Fruit fly (Drosophila melanogaster) whole organism, embryonic: ENCODE data around the gene Pex1.

Experiments used
- Adf1 ChIP-seq: fragments of 200-800 bp; sonication (Bioruptor generic); IDR thresholded peaks from 2 replicates; pipeline ENCODE4 v1.3.6; 2022; ENCODE audit warnings: missing biosample characterization, missing genetic modification characterization
- B-H2 ChIP-seq: fragments of 200-800 bp; sonication (Bioruptor generic); optimal IDR thresholded peaks from 2 replicates; lab custom pipeline; 2018; ENCODE audit warnings: missing biosample characterization, mild to moderate bottlenecking, missing genetic modification characterization
- CG1024 ChIP-seq: fragments of 200-800 bp; sonication (Bioruptor generic); IDR thresholded peaks from 2 replicates; pipeline ENCODE4 v1.3.6; 2022; ENCODE audit warnings: missing biosample characterization, missing genetic modification characterization
- CG10267 ChIP-seq: fragments of 200-800 bp; sonication (Bioruptor generic); optimal IDR thresholded peaks from 2 replicates; lab custom pipeline; 2018; ENCODE audit warnings: missing biosample characterization, mild to moderate bottlenecking, missing genetic modification characterization, moderate library complexity
- CG11093 ChIP-seq: fragments of 200-800 bp; sonication (Bioruptor generic); IDR thresholded peaks from 3 replicates; pipeline ENCODE4 v1.3.6; 2022; ENCODE audit warnings: missing biosample characterization, missing genetic modification characterization
- CG12659 ChIP-seq: fragments of 200-800 bp; sonication (Bioruptor generic); optimal IDR thresholded peaks from 3 replicates; lab custom pipeline; 2017; ENCODE audit warnings: mild to moderate bottlenecking, missing biosample characterization, missing genetic modification reagents, missing genetic modification characterization
- CG12942 ChIP-seq: fragments of 200-800 bp; sonication (Bioruptor generic); optimal IDR thresholded peaks from 3 replicates; lab custom pipeline; 2016; ENCODE audit warnings: missing biosample characterization, missing genetic modification characterization
- CG13624 ChIP-seq: fragments of 200-800 bp; sonication (Bioruptor generic); optimal IDR thresholded peaks from 2 replicates; lab custom pipeline; 2016; ENCODE audit warnings: missing biosample characterization, missing genetic modification characterization
- CG14710 ChIP-seq: fragments of 200-800 bp; sonication (Bioruptor generic); optimal IDR thresholded peaks from 3 replicates; lab custom pipeline; 2019; ENCODE audit warnings: missing biosample characterization, mild to moderate bottlenecking, missing genetic modification characterization, moderate library complexity
- CG15269 ChIP-seq: fragments of 200-800 bp; sonication (Bioruptor generic); optimal IDR thresholded peaks from 2 replicates; lab custom pipeline; 2018; ENCODE audit warnings: missing biosample characterization, mild to moderate bottlenecking, missing genetic modification characterization, moderate library complexity
- CG1529 ChIP-seq: fragments of 200-800 bp; sonication (Bioruptor generic); optimal IDR thresholded peaks from 3 replicates; lab custom pipeline; 2018; ENCODE audit warnings: missing biosample characterization, missing genetic modification characterization
- CG15514 ChIP-seq: fragments of 200-800 bp; sonication (Bioruptor generic); optimal IDR thresholded peaks from 3 replicates; lab custom pipeline; 2017; ENCODE audit warnings: missing biosample characterization, missing genetic modification characterization, mild to moderate bottlenecking, moderate library complexity, missing genetic modification reagents
- CG16779 ChIP-seq: fragments of 200-800 bp; sonication (Bioruptor generic); IDR thresholded peaks from 2 replicates; pipeline ENCODE4 v1.3.6; 2022; ENCODE audit warnings: missing biosample characterization, missing genetic modification characterization
- CG31441 ChIP-seq: fragments of 200-800 bp; sonication (Bioruptor generic); IDR thresholded peaks from 2 replicates; pipeline ENCODE4 v1.3.6; 2022; ENCODE audit warnings: missing biosample characterization, missing genetic modification characterization
- CG42726 ChIP-seq: fragments of 200-800 bp; sonication (Bioruptor generic); IDR thresholded peaks from 2 replicates; pipeline ENCODE4 v1.3.6; 2022; ENCODE audit warnings: missing biosample characterization, missing genetic modification characterization; ENCODE audit not compliant: partially characterized antibody
- CG4360 ChIP-seq: fragments of 200-800 bp; sonication (Bioruptor generic); IDR thresholded peaks from 2 replicates; pipeline ENCODE4 v1.3.6; 2022; ENCODE audit warnings: missing biosample characterization, missing genetic modification characterization
- CG7786 ChIP-seq: fragments of 200-800 bp; sonication (Bioruptor generic); optimal IDR thresholded peaks from 2 replicates; lab custom pipeline; 2016; ENCODE audit warnings: missing biosample characterization, missing genetic modification characterization
- CG7987 ChIP-seq: fragments of 200-800 bp; sonication (Bioruptor generic); optimal IDR thresholded peaks from 2 replicates; lab custom pipeline; 2018; ENCODE audit warnings: missing biosample characterization, mild to moderate bottlenecking, missing genetic modification characterization, moderate library complexity
- CG8478 ChIP-seq: fragments of >200 bp; optimal IDR thresholded peaks from 2 replicates; lab custom pipeline; 2018
- D ChIP-seq, 2 experiments: fragments of 200-800 bp in 1 of 2; fragments of >200 bp in 1 of 2; sonication (Bioruptor generic) in 1 of 2; optimal IDR thresholded peaks; 2 replicates in 1 of 2; 3 replicates in 1 of 2; lab custom pipeline; 2017; ENCODE audit warnings: mild to moderate bottlenecking in 1 of 2, missing biosample characterization in 1 of 2, missing genetic modification characterization in 1 of 2, missing genetic modification reagents in 1 of 2
- Dek ChIP-seq: fragments of 200-800 bp; sonication (Bioruptor generic); optimal IDR thresholded peaks from 3 replicates; lab custom pipeline; 2019; ENCODE audit warnings: missing biosample characterization, mild to moderate bottlenecking, missing genetic modification characterization, moderate library complexity
- Dfd ChIP-seq, 2 experiments: fragments of >200 bp; optimal IDR thresholded peaks; 2 replicates each; lab custom pipeline; 2017; ENCODE audit warnings: missing biosample characterization in 2 of 2, missing genetic modification characterization in 2 of 2
- Doc2 ChIP-seq: fragments of 200-800 bp; sonication (Bioruptor generic); IDR thresholded peaks from 2 replicates; pipeline ENCODE4 v1.3.6; 2022; ENCODE audit warnings: missing biosample characterization, missing genetic modification characterization
- MBD-R2 ChIP-seq: fragments of 200-800 bp; sonication (Bioruptor generic); IDR thresholded peaks from 2 replicates; pipeline ENCODE4 v1.3.6; 2022; ENCODE audit warnings: missing biosample characterization, missing genetic modification characterization
- Med ChIP-seq: fragments of 200-800 bp; sonication (Bioruptor generic); peaks from one replicate; lab custom pipeline; 2016; ENCODE audit warnings: missing biosample characterization, missing genetic modification characterization, mild to moderate bottlenecking, inconsistent platforms, moderate library complexity
- Scr ChIP-seq: fragments of 200-800 bp; sonication (Bioruptor generic); IDR thresholded peaks from 2 replicates; pipeline ENCODE4 v1.3.6; 2022; ENCODE audit warnings: missing biosample characterization, missing genetic modification characterization; ENCODE audit not compliant: partially characterized antibody
- YL-1 ChIP-seq: fragments of 200-800 bp; sonication (Bioruptor generic); optimal IDR thresholded peaks from 3 replicates; lab custom pipeline; 2017; ENCODE audit warnings: missing biosample characterization, mild to moderate bottlenecking, missing genetic modification characterization
- az2 ChIP-seq: fragments of 200-800 bp; sonication (Bioruptor generic); optimal IDR thresholded peaks from 3 replicates; lab custom pipeline; 2016; ENCODE audit warnings: missing biosample characterization, missing genetic modification characterization
- bbx ChIP-seq: fragments of 200-800 bp; sonication (Bioruptor generic); IDR thresholded peaks from 2 replicates; pipeline ENCODE4 v1.3.6; 2022; ENCODE audit warnings: missing biosample characterization, missing genetic modification characterization; ENCODE audit not compliant: partially characterized antibody
- crp ChIP-seq, 2 experiments: fragments of 200-800 bp; sonication (Bioruptor generic); optimal IDR thresholded peaks; 2 replicates in 1 of 2; 3 replicates in 1 of 2; lab custom pipeline; 2017; ENCODE audit warnings: missing biosample characterization in 2 of 2, missing genetic modification characterization in 2 of 2, mild to moderate bottlenecking in 1 of 2, moderate library complexity in 1 of 2
- dysf ChIP-seq: fragments of 200-800 bp; sonication (Bioruptor generic); IDR thresholded peaks from 3 replicates; pipeline ENCODE4 v1.3.6; 2022; ENCODE audit warnings: missing biosample characterization, missing genetic modification characterization
- eyg ChIP-seq: fragments of 200-800 bp; sonication (Bioruptor generic); optimal IDR thresholded peaks from 3 replicates; lab custom pipeline; 2016; ENCODE audit warnings: missing biosample characterization, missing genetic modification characterization
- grn ChIP-seq: fragments of 200-800 bp; sonication (Bioruptor generic); optimal IDR thresholded peaks from 3 replicates; lab custom pipeline; 2017; ENCODE audit warnings: missing biosample characterization, missing genetic modification characterization
- gsb ChIP-seq: fragments of 200-800 bp; sonication (Bioruptor generic); IDR thresholded peaks from 2 replicates; pipeline ENCODE4 v1.3.6; 2022; ENCODE audit warnings: missing biosample characterization, missing genetic modification characterization
- ind ChIP-seq: fragments of 200-800 bp; sonication (Bioruptor generic); optimal IDR thresholded peaks from 3 replicates; lab custom pipeline; 2016; ENCODE audit warnings: missing biosample characterization, missing genetic modification characterization
- lmd ChIP-seq: fragments of 200-800 bp; sonication (Bioruptor generic); IDR thresholded peaks from 2 replicates; pipeline ENCODE4 v1.3.6; 2022; ENCODE audit warnings: missing biosample characterization, missing genetic modification characterization
- nerfin-1 ChIP-seq: fragments of 200-800 bp; sonication (Bioruptor generic); optimal IDR thresholded peaks from 3 replicates; lab custom pipeline; 2019; ENCODE audit warnings: missing biosample characterization, mild to moderate bottlenecking, missing genetic modification characterization, moderate library complexity
- pb ChIP-seq: fragments of 200-800 bp; sonication (Bioruptor generic); optimal IDR thresholded peaks from 3 replicates; lab custom pipeline; 2016; ENCODE audit warnings: missing biosample characterization, missing genetic modification characterization
- pros ChIP-seq: fragments of 200-800 bp; sonication (Bioruptor generic); optimal IDR thresholded peaks from 3 replicates; lab custom pipeline; 2019; ENCODE audit warnings: missing biosample characterization, mild to moderate bottlenecking, missing genetic modification characterization, moderate library complexity
- schlank ChIP-seq: fragments of 200-800 bp; sonication (Bioruptor generic); optimal IDR thresholded peaks from 2 replicates; lab custom pipeline; 2018; ENCODE audit warnings: missing biosample characterization, mild to moderate bottlenecking, missing genetic modification characterization
- sob ChIP-seq: fragments of 200-800 bp; sonication (Bioruptor generic); IDR thresholded peaks from 2 replicates; pipeline ENCODE4 v1.3.6; 2022; ENCODE audit warnings: missing biosample characterization, missing genetic modification characterization
- stwl ChIP-seq: fragments of 200-800 bp; sonication (Bioruptor generic); optimal IDR thresholded peaks from 3 replicates; lab custom pipeline; 2018; ENCODE audit warnings: missing biosample characterization, mild to moderate bottlenecking, missing genetic modification characterization, moderate library complexity
- wek ChIP-seq: fragments of 200-800 bp; sonication (Bioruptor generic); optimal IDR thresholded peaks from 3 replicates; lab custom pipeline; 2018; ENCODE audit warnings: missing biosample characterization, mild to moderate bottlenecking, missing genetic modification characterization, moderate library complexity

Gene Pex1

dm6 chr3L:14071621-14072020 is at the start of gene Pex1 (continued):
- TF ChIP-seq CG12942 (GFP tag; lab: Kevin White, UChicago): no peak
- no peak for TF ChIP-seq Dek (tag; lab: Kevin White, UChicago)
- no peak for TF ChIP-seq pros (GFP tag; lab: Kevin White, UChicago)
- peak; percentile 6 for TF ChIP-seq CG7987 (GFP tag; lab: Kevin White, UChicago)
- no peak for TF ChIP-seq CG15269 (tag; lab: Kevin White, UChicago)
- no peak for TF ChIP-seq gsb (GFP tag; lab: Robert Waterston, UW)
- peak; percentile 20 for TF ChIP-seq CG12659 (GFP tag; lab: Kevin White, UChicago)
- TF ChIP-seq bbx (GFP tag; lab: Robert Waterston, UW): peak; percentile 89
- peak; percentile 98 to 99 for TF ChIP-seq crp (GFP tag; optimal IDR thresholded peaks at IDR 0.05; lab: Kevin White, UChicago)
- TF ChIP-seq Doc2: no peak
- TF ChIP-seq CG14710 (tag; lab: Kevin White, UChicago): peak; percentile 40
- peak; percentile 95 for TF ChIP-seq MBD-R2 (GFP tag; lab: Robert Waterston, UW)
- TF ChIP-seq grn (GFP tag; lab: Kevin White, UChicago): no peak
- no peak for TF ChIP-seq ind (GFP tag; lab: Kevin White, UChicago)

dm6 chr3L:14025736-14026135 is 46.0 kb upstream of the Pex1 start:
- no peak for TF ChIP-seq CG1024 (GFP tag; lab: Robert Waterston, UW)
- TF ChIP-seq Dfd (GFP tag; optimal IDR thresholded peaks at IDR 0.05; lab: Kevin White, UChicago): peak in 1 of 2 experiments; percentile 77
- no peak for TF ChIP-seq CG7786 (GFP tag; lab: Kevin White, UChicago)
- peak; percentile 37; the same call in 1 of the 2 replicates for TF ChIP-seq CG4360 (GFP tag; lab: Robert Waterston, UW)

- TF ChIP-seq D (optimal IDR thresholded peaks at IDR 0.05; lab: Kevin White, UChicago): no peak
- TF ChIP-seq D (GFP tag; optimal IDR thresholded peaks at IDR 0.05; lab: Kevin White, UChicago): no peak
- no peak for TF ChIP-seq lmd
- peak in 1 of 2 experiments; percentile 44 for TF ChIP-seq Dfd (GFP tag; optimal IDR thresholded peaks at IDR 0.05; lab: Kevin White, UChicago)
- no peak for TF ChIP-seq ind (GFP tag; lab: Kevin White, UChicago)
- TF ChIP-seq CG4360 (GFP tag; lab: Robert Waterston, UW): peak; percentile 64
These were observed 44.1 kb upstream of the Pex1 start for dm6 chr3L:14027549-14027948.

dm6 chr3L:14028485-14029384 is 43.0 kb upstream of the Pex1 start, which contains the start of gene Ptip:
Ptip (minus strand) TSS chr3L:14029121.
- TF ChIP-seq Med (GFP tag; lab: Kevin White, UChicago) (peak; percentile 92), wek (GFP tag; lab: Kevin White, UChicago) (peak; percentile 80), CG42726 (peak; percentile 97), nerfin-1 (tag; lab: Kevin White, UChicago) (peak; percentile 33), Scr (GFP tag; lab: Robert Waterston, UW) (peak; percentile 96), az2 (GFP tag; lab: Kevin White, UChicago) (no peak), stwl (tag; lab: Kevin White, UChicago) (peak; percentile 67), dysf (GFP tag; lab: Robert Waterston, UW) (peak; percentile 32; the same call in 1 of the 3 replicates), Adf1 (peak; percentile 12), CG10267 (tag; lab: Kevin White, UChicago) (peak; percentile 40), pb (GFP tag; lab: Kevin White, UChicago) (peak; percentile 17), CG11093 (GFP tag; lab: Robert Waterston, UW) (no peak), CG31441 (GFP tag; lab: Robert Waterston, UW) (no peak), YL-1 (GFP tag; lab: Kevin White, UChicago) (peak; percentile 75), CG13624 (peak; percentile 40), B-H2 (peak; percentile 56), sob (GFP tag; lab: Robert Waterston, UW) (peak; percentile 31; the same call in 1 of the 2 replicates), CG8478 (peak; percentile 71), schlank (peak; percentile 8), CG1529 (GFP tag; lab: Kevin White, UChicago) (peak; percentile 45), eyg (GFP tag; lab: Kevin White, UChicago) (no peak), CG15514 (GFP tag; lab: Kevin White, UChicago) (peak; percentile 27), CG16779 (GFP tag; lab: Robert Waterston, UW) (no peak)
